Worm (Caenorhabditis elegans): ENCODE results near the gene camt-1.

ce11 chrII:4519976-4520594 lies 15.1 kb upstream of the camt-1 start:
- TF ChIP-seq him-1 (tag; optimal IDR thresholded peaks at IDR 0.05) (no peak), W03F9.2 (tag; optimal IDR thresholded peaks at IDR 0.05) (no peak), dao-5 (tag; optimal IDR thresholded peaks at IDR 0.05) (no peak)
